Worm (Caenorhabditis elegans) whole organism, young adult: Measurements from ENCODE around the gene npr-24.

ENCODE experiments used
- B0261.1 ChIP-seq: sonication (generic microtip); optimal IDR thresholded peaks from 2 replicates; lab custom pipeline; 2016; ENCODE audit warnings: mild to moderate bottlenecking, missing genetic modification characterization, moderate library complexity, missing compliant biosample characterization
- F22D6.2 ChIP-seq: sonication (generic microtip); optimal IDR thresholded peaks from 2 replicates; lab custom pipeline; 2016; ENCODE audit warnings: mild to moderate bottlenecking, missing genetic modification characterization, missing compliant biosample characterization
- F52B5.7 ChIP-seq: sonication (generic microtip); optimal IDR thresholded peaks from 2 replicates; lab custom pipeline; 2016; ENCODE audit warnings: mild to moderate bottlenecking, missing genetic modification characterization, missing compliant biosample characterization
- F57A8.1 ChIP-seq: fragments of 200-800 bp; sonication (Bioruptor generic); optimal IDR thresholded peaks from 2 replicates; lab custom pipeline; 2018; ENCODE audit warnings: mild to moderate bottlenecking, missing genetic modification characterization, moderate library complexity, missing compliant biosample characterization
- F57C9.4 ChIP-seq: sonication (generic microtip); optimal IDR thresholded peaks from 2 replicates; lab custom pipeline; 2017; ENCODE audit warnings: mild to moderate bottlenecking, missing genetic modification characterization, missing compliant biosample characterization
- K11D2.4 ChIP-seq: fragments of 200-800 bp; sonication (Bioruptor generic); IDR thresholded peaks from 2 replicates; pipeline ENCODE4 v1.3.6; 2022; ENCODE audit warnings: missing genetic modification reagents, missing genetic modification characterization, missing compliant biosample characterization
- K12H6.12 ChIP-seq: fragments of 200-800 bp; sonication (Bioruptor generic); optimal IDR thresholded peaks from 2 replicates; lab custom pipeline; 2018; ENCODE audit warnings: mild to moderate bottlenecking, missing genetic modification characterization, missing compliant biosample characterization
- Y56A3A.18 ChIP-seq: fragments of 200-800 bp; sonication (Bioruptor generic); IDR thresholded peaks from 2 replicates; pipeline ENCODE4 v1.3.6; 2022; ENCODE audit warnings: missing genetic modification reagents, missing genetic modification characterization, missing compliant biosample characterization
- aptf-3 ChIP-seq: fragments of 200-800 bp; sonication (Bioruptor generic); IDR thresholded peaks from 2 replicates; pipeline ENCODE4 v1.3.6; 2022; ENCODE audit warnings: missing genetic modification characterization, missing compliant biosample characterization
- atf-7 ChIP-seq: sonication (generic microtip); optimal IDR thresholded peaks from 2 replicates; lab custom pipeline; 2017; ENCODE audit warnings: mild to moderate bottlenecking, missing genetic modification characterization, missing compliant biosample characterization
- attf-6 ChIP-seq: fragments of 200-800 bp; sonication (Bioruptor generic); IDR thresholded peaks from 2 replicates; pipeline ENCODE4 v1.3.6; 2022; ENCODE audit warnings: missing genetic modification reagents, missing genetic modification characterization, missing compliant biosample characterization
- bed-1 ChIP-seq: fragments of 200-800 bp; sonication (Bioruptor generic); IDR thresholded peaks from 2 replicates; pipeline ENCODE4 v1.3.6; 2022; ENCODE audit warnings: missing genetic modification reagents, missing genetic modification characterization, missing compliant biosample characterization
- bed-2 ChIP-seq: fragments of 200-800 bp; sonication (Bioruptor generic); IDR thresholded peaks from 2 replicates; pipeline ENCODE4 v1.3.6; 2022; ENCODE audit warnings: missing genetic modification reagents, missing genetic modification characterization, missing compliant biosample characterization
- ccch-3 ChIP-seq: fragments of 200-800 bp; sonication (Bioruptor generic); optimal IDR thresholded peaks from 2 replicates; lab custom pipeline; 2018; ENCODE audit warnings: mild to moderate bottlenecking, missing genetic modification characterization, missing compliant biosample characterization
- cebp-1 ChIP-seq, 2 experiments: fragments of 200-800 bp in 1 of 2; sonication (Bioruptor generic) in 1 of 2; sonication (generic microtip) in 1 of 2; IDR thresholded peaks in 1 of 2; optimal IDR thresholded peaks in 1 of 2; 2 replicates each; pipeline versions ENCODE4 v1.3.6 to Lab custom; 2017 to 2022; ENCODE audit warnings: missing compliant biosample characterization in 2 of 2, missing genetic modification characterization in 2 of 2, mild to moderate bottlenecking in 1 of 2, missing genetic modification reagents in 1 of 2, moderate library complexity in 1 of 2
- ceh-100 ChIP-seq: fragments of 200-800 bp; sonication (Bioruptor generic); IDR thresholded peaks from 2 replicates; pipeline ENCODE4 v1.3.6; 2022; ENCODE audit warnings: missing genetic modification reagents, missing genetic modification characterization, missing compliant biosample characterization
- ceh-40 ChIP-seq: fragments of 200-800 bp; sonication (Bioruptor generic); IDR thresholded peaks from 2 replicates; pipeline ENCODE4 v1.3.6; 2022; ENCODE audit warnings: missing genetic modification characterization, missing compliant biosample characterization
- ceh-58 ChIP-seq: fragments of 200-800 bp; sonication (Bioruptor generic); IDR thresholded peaks from 2 replicates; pipeline ENCODE4 v1.3.6; 2022; ENCODE audit warnings: missing genetic modification characterization, missing compliant biosample characterization
- efl-1 ChIP-seq: fragments of 150-350 bp; optimal IDR thresholded peaks from 2 replicates; lab custom pipeline; 2014; ENCODE audit warnings: missing biosample characterization, missing genetic modification reagents, missing genetic modification characterization
- hlh-12 ChIP-seq: sonication (generic microtip); optimal IDR thresholded peaks from 2 replicates; lab custom pipeline; 2016; ENCODE audit warnings: missing genetic modification characterization, missing compliant biosample characterization
- hmg-1.2 ChIP-seq: fragments of 200-800 bp; sonication (Bioruptor generic); IDR thresholded peaks from 2 replicates; pipeline ENCODE4 v1.3.6; 2022; ENCODE audit warnings: missing genetic modification reagents, missing genetic modification characterization, missing compliant biosample characterization
- hmg-20 ChIP-seq: fragments of 200-800 bp; sonication (Bioruptor generic); IDR thresholded peaks from 2 replicates; pipeline ENCODE4 v1.3.6; 2022; ENCODE audit warnings: missing genetic modification reagents, missing genetic modification characterization, missing compliant biosample characterization
- hrde-1 ChIP-seq: sonication (generic microtip); optimal IDR thresholded peaks from 2 replicates; lab custom pipeline; 2016; ENCODE audit warnings: missing genetic modification characterization, mild to moderate bottlenecking, missing compliant biosample characterization, moderate library complexity, missing genotype, missing genetic modification reagents, borderline replicate concordance
- let-526 ChIP-seq: fragments of 200-800 bp; sonication (Bioruptor generic); IDR thresholded peaks from 2 replicates; pipeline ENCODE4 v1.3.6; 2022; ENCODE audit warnings: missing genetic modification reagents, missing genetic modification characterization, missing compliant biosample characterization
- lin-26 ChIP-seq: fragments of 200-800 bp; sonication (Bioruptor generic); IDR thresholded peaks from 2 replicates; pipeline ENCODE4 v1.3.6; 2022; ENCODE audit warnings: missing genetic modification reagents, missing genetic modification characterization, missing compliant biosample characterization
- madf-3 ChIP-seq: fragments of 200-800 bp; sonication (Bioruptor generic); IDR thresholded peaks from 2 replicates; pipeline ENCODE4 v1.3.6; 2022; ENCODE audit warnings: missing genetic modification reagents, missing genetic modification characterization, missing compliant biosample characterization
- mxl-1 ChIP-seq: sonication (generic microtip); optimal IDR thresholded peaks from 2 replicates; lab custom pipeline; 2016; ENCODE audit warnings: missing genetic modification characterization, missing compliant biosample characterization
- nfyb-1 ChIP-seq: fragments of 200-800 bp; sonication (Bioruptor generic); IDR thresholded peaks from 2 replicates; pipeline ENCODE4 v1.3.6; 2022; ENCODE audit warnings: missing genetic modification reagents, missing genetic modification characterization, missing compliant biosample characterization
- nhr-120 ChIP-seq: fragments of 200-800 bp; sonication (Bioruptor generic); IDR thresholded peaks from 2 replicates; pipeline ENCODE4 v1.3.6; 2022; ENCODE audit warnings: missing genetic modification characterization, missing compliant biosample characterization
- pha-4 ChIP-seq: fragments of 150-350 bp; sonication (generic microtip); optimal IDR thresholded peaks from 2 replicates; lab custom pipeline; 2014; ENCODE audit warnings: missing biosample characterization, missing genetic modification reagents, missing genetic modification characterization
- rcor-1 ChIP-seq: fragments of 200-800 bp; sonication (Bioruptor generic); IDR thresholded peaks from 2 replicates; pipeline ENCODE4 v1.3.6; 2022; ENCODE audit warnings: missing genetic modification reagents, missing genetic modification characterization, missing compliant biosample characterization
- rec-8 ChIP-seq, 2 experiments: sonication (generic microtip); optimal IDR thresholded peaks; 2 replicates each; lab custom pipeline; 2016; ENCODE audit warnings: mild to moderate bottlenecking in 2 of 2, missing genetic modification characterization in 2 of 2, missing genetic modification reagents in 2 of 2, missing genotype in 2 of 2, missing biosample characterization in 1 of 2, missing compliant biosample characterization in 1 of 2, moderate library complexity in 1 of 2
- sea-2 ChIP-seq: fragments of 200-800 bp; sonication (Bioruptor generic); IDR thresholded peaks from 2 replicates; pipeline ENCODE4 v1.3.6; 2022; ENCODE audit warnings: missing genetic modification characterization, missing compliant biosample characterization
- snpc-1.1 ChIP-seq: sonication (generic microtip); optimal IDR thresholded peaks from 2 replicates; lab custom pipeline; 2017; ENCODE audit warnings: missing genetic modification characterization, mild to moderate bottlenecking, missing compliant biosample characterization, antibody characterized with exemption, moderate library complexity, missing genotype, missing genetic modification reagents; ENCODE audit not compliant: insufficient read depth
- tbx-9 ChIP-seq: sonication (generic microtip); optimal IDR thresholded peaks from 2 replicates; lab custom pipeline; 2016; ENCODE audit warnings: borderline replicate concordance, missing genetic modification characterization, inconsistent platforms, missing compliant biosample characterization
- zfh-2 ChIP-seq: fragments of 200-800 bp; sonication (Bioruptor generic); conservative IDR thresholded peaks from 2 replicates; pipeline ENCODE4 v1.3.6; 2022; ENCODE audit warnings: missing genetic modification reagents, missing genetic modification characterization, missing compliant biosample characterization
- ztf-25 ChIP-seq: fragments of 200-800 bp; sonication (Bioruptor generic); IDR thresholded peaks from 2 replicates; pipeline ENCODE4 v1.3.6; 2022; ENCODE audit warnings: missing genetic modification reagents, missing genetic modification characterization, missing compliant biosample characterization
- ztf-26 ChIP-seq: sonication (generic microtip); optimal IDR thresholded peaks from 2 replicates; lab custom pipeline; 2017; ENCODE audit warnings: missing genetic modification characterization, missing compliant biosample characterization
- ztf-3 ChIP-seq: fragments of 200-800 bp; sonication (Bioruptor generic); optimal IDR thresholded peaks from 2 replicates; lab custom pipeline; 2018; ENCODE audit warnings: mild to moderate bottlenecking, missing genetic modification characterization, missing compliant biosample characterization

npr-24 gene

DNA sequence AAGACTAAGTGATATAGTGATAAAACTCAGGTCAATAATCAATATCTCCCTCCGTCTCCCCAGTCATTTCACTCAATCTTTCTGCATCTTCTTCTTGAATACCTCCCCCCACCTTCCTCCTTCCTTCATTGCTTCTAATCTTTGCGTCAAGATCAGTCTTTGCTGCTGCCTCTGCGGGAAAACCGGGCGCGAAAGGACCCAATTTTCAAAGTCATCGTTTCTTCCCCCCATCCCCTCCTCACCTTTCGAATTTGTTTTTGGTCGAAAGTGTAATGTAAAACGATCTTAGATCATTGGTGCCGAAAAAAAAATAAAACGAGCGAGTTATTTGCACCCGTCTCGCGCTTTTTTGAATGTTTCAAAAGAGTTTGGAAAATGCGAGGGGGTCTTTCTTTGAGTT is 30.3 kb upstream of the npr-24 start:
- no peak for TF ChIP-seq ztf-3 (GFP tag; lab: Kevin White, UChicago)
- no peak for TF ChIP-seq F22D6.2 (tag; lab: Kevin White, UChicago)
- no peak for TF ChIP-seq Y56A3A.18 (GFP tag; lab: Robert Waterston, UW)
- no peak for TF ChIP-seq tbx-9
- 0 out of 2 replicates have a peak, but pooled peaks have one; percentile 46 for TF ChIP-seq ceh-58 (GFP tag; lab: Robert Waterston, UW)
- TF ChIP-seq lin-26, result no peak
- TF ChIP-seq bed-2 (GFP tag; lab: Robert Waterston, UW), result no peak
- no peak for TF ChIP-seq cebp-1 (GFP tag; IDR thresholded peaks at IDR 0.05; lab: Robert Waterston, UW)
- peak; percentile 4 for TF ChIP-seq cebp-1 (tag; optimal IDR thresholded peaks at IDR 0.05; lab: Kevin White, UChicago)
- no peak for TF ChIP-seq hrde-1
- no peak for TF ChIP-seq K11D2.4 (GFP tag; lab: Robert Waterston, UW)
- no peak for TF ChIP-seq attf-6 (GFP tag; lab: Robert Waterston, UW)
- TF ChIP-seq hmg-20 (GFP tag; lab: Robert Waterston, UW), result no peak
- TF ChIP-seq F57C9.4 (tag; lab: Kevin White, UChicago), result no peak

DNA sequence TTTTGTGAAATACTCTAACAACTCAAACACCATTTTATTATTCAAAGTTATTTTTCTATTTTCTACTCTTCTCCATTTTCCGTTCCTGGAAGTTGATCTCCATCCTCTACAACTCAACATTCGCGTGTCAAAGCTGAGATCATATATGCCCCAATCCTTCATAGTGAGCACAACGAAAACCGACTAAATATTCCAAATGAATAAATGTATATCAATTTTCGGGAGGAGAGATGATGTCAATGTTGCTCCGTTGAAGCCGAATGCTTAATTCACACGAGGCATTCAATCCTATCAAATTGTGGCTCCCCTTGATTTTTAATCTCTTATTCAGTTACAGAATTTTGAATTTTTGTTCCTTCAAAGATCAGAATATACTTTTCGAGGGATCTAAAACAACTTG is 29.8 kb upstream of the npr-24 start:
- TF ChIP-seq F52B5.7 (tag; lab: Kevin White, UChicago) (no peak), ztf-25 (GFP tag; lab: Robert Waterston, UW) (no peak), rec-8 (tag; optimal IDR thresholded peaks at IDR 0.05; lab: Kevin White, UChicago) (no peak), mxl-1 (tag; lab: Kevin White, UChicago) (no peak), hlh-12 (tag; lab: Kevin White, UChicago) (no peak), madf-3 (GFP tag; lab: Robert Waterston, UW) (0 out of 2 replicates have a peak, but pooled peaks have one; percentile 8), let-526 (GFP tag; lab: Robert Waterston, UW) (no peak), K12H6.12 (tag; lab: Kevin White, UChicago) (no peak), nhr-120 (GFP tag; lab: Robert Waterston, UW) (no peak)

DNA sequence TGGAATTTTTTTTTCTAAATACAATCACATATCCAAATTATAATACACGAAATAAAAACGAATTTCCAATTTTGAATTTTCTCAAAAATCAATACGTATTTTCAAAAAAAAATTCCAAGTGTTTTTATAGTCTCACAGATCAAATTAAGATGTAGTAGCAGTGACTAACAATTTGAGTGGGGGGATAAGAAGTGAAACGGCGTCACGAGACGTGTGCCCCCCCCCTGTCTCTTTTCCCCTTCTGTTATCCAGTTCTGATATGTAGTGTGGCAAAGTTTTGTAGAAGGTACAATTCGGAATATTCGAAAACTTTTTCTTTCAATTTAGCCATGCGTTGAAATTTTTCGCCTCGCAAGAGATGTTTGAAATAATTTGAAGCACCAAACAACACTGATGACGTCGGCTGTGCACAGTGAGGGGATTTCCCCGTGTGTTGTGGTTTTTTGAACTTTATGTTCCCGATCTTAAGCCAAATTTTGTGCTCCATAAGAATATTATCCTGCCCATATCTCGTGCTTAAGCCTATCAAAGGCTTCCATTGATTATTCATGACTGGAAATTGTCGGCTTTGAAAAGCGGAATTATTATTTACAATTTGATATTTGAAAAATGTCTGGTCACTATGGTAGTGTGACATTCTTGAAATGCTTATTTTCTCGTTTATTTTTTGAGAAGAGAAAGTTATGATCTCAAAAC is 28.7 kb upstream of the npr-24 start:
- TF ChIP-seq ccch-3 (GFP tag; lab: Kevin White, UChicago), result no peak
- no peak for TF ChIP-seq ceh-40
- no peak for TF ChIP-seq ceh-100 (GFP tag; lab: Robert Waterston, UW)

DNA sequence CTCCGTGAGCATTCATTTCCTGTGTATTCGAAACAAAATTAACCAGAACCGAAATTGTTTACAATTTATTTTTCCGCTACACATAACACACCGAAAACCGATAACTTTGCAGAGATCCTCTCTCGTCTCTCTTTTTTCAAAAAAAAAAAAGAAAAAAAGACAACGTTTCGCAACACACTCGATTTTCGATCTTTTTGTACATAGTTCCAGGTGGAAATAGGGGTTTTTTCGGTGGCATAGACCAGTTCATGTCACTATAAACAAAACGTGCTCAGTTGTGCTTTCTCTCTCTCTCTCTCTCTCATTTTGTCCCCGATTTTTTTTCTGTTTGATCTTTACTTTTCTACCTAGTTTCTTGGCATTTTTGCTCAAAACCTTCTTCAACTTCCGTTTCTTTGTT is 27.8 kb upstream of the npr-24 start:
- TF ChIP-seq aptf-3 (GFP tag; lab: Robert Waterston, UW) (no peak), pha-4 (tag; lab: Kevin White, UChicago) (peak; percentile 41), cebp-1 (GFP tag; IDR thresholded peaks at IDR 0.05; lab: Robert Waterston, UW) (0 out of 2 replicates have a peak, but pooled peaks have one; percentile 13), cebp-1 (tag; optimal IDR thresholded peaks at IDR 0.05; lab: Kevin White, UChicago) (peak; percentile 74), ztf-26 (tag; lab: Kevin White, UChicago) (no peak)

DNA sequence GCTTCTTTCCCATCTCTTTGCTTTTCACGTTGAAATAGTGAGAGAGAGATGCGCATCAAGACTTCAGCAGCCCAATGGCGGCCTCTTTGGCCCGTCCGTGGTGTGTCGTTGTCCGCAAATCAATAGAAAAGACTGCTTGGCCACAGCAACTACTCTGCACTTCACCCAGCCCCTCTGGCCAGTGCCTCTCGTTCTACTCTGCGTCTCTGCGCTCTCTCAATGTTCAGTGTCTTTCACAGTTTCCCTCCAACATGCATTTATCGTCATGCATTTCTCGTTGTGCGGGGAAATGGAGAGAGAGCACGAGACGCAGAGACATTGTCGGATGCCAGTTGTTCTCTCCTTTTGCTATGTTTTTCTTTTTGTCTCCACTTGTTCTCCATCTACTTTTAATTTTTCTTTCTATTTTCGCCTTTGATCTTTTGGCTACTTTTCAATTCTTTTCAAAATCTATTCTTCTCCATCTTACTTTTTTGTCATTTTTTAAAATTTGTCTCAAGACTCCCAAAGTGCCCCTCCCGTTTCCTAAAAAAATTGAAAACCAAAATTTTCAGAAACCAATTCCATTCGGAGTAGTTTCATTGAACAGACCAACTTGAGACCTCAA is 27.0 kb upstream of the npr-24 start, which contains the start of gene nhr-1:
Gene nhr-1 (plus strand): TSS at position 557 of the 607 bp plus-strand sequence.
- TF ChIP-seq rcor-1 (GFP tag; lab: Robert Waterston, UW) (peak; percentile 38; the same call in 1 of the 2 replicates), B0261.1 (tag; lab: Kevin White, UChicago) (no peak), efl-1 (GFP tag; lab: Kevin White, UChicago) (no peak), bed-1 (no peak), zfh-2 (GFP tag; lab: Robert Waterston, UW) (peak; percentile 96), snpc-1.1 (tag; lab: Kevin White, UChicago) (no peak), hmg-20 (GFP tag; lab: Robert Waterston, UW) (no peak), mxl-1 (tag; lab: Kevin White, UChicago) (peak; percentile 11), F57C9.4 (tag; lab: Kevin White, UChicago) (no peak), nfyb-1 (peak; percentile 60; the same call in 1 of the 2 replicates), atf-7 (tag; lab: Kevin White, UChicago) (peak; percentile 36), hmg-1.2 (GFP tag; lab: Robert Waterston, UW) (peak; percentile 86), F57A8.1 (GFP tag; lab: Kevin White, UChicago) (no peak), hlh-12 (tag; lab: Kevin White, UChicago) (no peak), sea-2 (GFP tag; lab: Robert Waterston, UW) (no peak), lin-26 (0 out of 2 replicates have a peak, but pooled peaks have one; percentile 40)
